Worm (Caenorhabditis elegans): Measurements from ENCODE around the gene F10C1.23.

DNA sequence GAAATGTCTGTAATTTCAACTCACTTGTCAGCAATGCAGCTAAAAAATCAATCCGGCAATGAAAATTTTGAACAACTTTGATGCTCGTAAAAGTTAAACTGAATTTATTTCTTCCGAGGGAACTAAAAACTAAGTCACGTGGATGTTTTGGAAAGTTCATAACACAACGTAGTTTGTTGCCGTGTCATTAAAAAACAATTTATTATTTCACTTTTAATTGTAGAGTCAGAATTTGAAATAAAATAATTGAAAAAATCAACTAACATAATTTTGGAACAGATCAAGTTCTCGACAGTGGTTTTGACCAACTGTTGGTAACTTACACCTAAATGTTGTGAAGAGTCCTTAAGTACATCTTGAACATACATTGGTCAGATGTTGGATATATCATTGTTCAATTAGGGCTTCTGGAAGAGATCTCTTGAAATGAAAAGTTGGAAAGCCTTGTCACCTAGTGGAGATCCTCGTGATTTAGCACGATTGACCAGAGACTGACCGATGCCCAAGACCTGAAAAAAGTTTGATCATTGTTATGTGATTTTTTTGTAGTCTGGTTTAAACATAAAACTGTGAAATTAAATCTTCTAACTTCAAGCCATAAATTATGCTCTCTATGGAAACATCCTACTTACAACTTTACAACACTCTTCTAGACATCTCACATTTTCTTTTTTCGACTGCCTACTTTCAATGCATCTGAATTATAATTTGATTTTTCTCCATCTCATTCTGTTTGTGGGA lies 27.3 kb upstream of the F10C1.23 start, which contains the start of the genes C18A3.7 and C18A3.11:
- TF ChIP-seq ceh-82 (tag; optimal IDR thresholded peaks at IDR 0.05), result no peak
- TF ChIP-seq nhr-21 (tag; optimal IDR thresholded peaks at IDR 0.05), result no peak
- no peak for TF ChIP-seq nhr-11 (tag; optimal IDR thresholded peaks at IDR 0.05)
- TF ChIP-seq ama-1 (optimal IDR thresholded peaks at IDR 0.05), result no peak
- TF ChIP-seq lin-13 (GFP tag; optimal IDR thresholded peaks at IDR 0.05), result no peak
- no peak for TF ChIP-seq nhr-237 (tag; optimal IDR thresholded peaks at IDR 0.05)
- no peak for TF ChIP-seq ztf-4 (tag; optimal IDR thresholded peaks at IDR 0.05)
